Fruit fly (Drosophila melanogaster) whole organism, embryonic: ENCODE data around the gene gro.

Source experiments
- Atf3 ChIP-seq: fragments of 200-800 bp; sonication (Bioruptor generic); optimal IDR thresholded peaks from 3 replicates; lab custom pipeline; 2016; ENCODE audit warnings: missing biosample characterization, missing genetic modification characterization
- Bgb ChIP-seq: fragments of 200-800 bp; sonication (Bioruptor generic); IDR thresholded peaks from 2 replicates; pipeline ENCODE4 v1.3.6; 2022; ENCODE audit warnings: missing biosample characterization, missing genetic modification characterization; ENCODE audit not compliant: partially characterized antibody
- CG10979 ChIP-seq: fragments of 200-800 bp; sonication (Bioruptor generic); optimal IDR thresholded peaks from 2 replicates; lab custom pipeline; 2018; ENCODE audit warnings: missing biosample characterization, mild to moderate bottlenecking, missing genetic modification characterization, moderate library complexity
- CG12104 ChIP-seq: fragments of 200-800 bp; sonication (Bioruptor generic); optimal IDR thresholded peaks from 3 replicates; lab custom pipeline; 2016; ENCODE audit warnings: missing biosample characterization, missing genetic modification characterization
- CG12219 ChIP-seq: fragments of 200-800 bp; sonication (Bioruptor generic); optimal IDR thresholded peaks from 3 replicates; lab custom pipeline; 2018; ENCODE audit warnings: missing biosample characterization, mild to moderate bottlenecking, missing genetic modification characterization
- CG15601 ChIP-seq: fragments of 200-800 bp; sonication (Bioruptor generic); optimal IDR thresholded peaks from 3 replicates; lab custom pipeline; 2019; ENCODE audit warnings: missing biosample characterization, mild to moderate bottlenecking, missing genetic modification characterization, moderate library complexity
- CG16779 ChIP-seq: fragments of 200-800 bp; sonication (Bioruptor generic); IDR thresholded peaks from 2 replicates; pipeline ENCODE4 v1.3.6; 2022; ENCODE audit warnings: missing biosample characterization, missing genetic modification characterization
- CG18764 ChIP-seq: fragments of 200-800 bp; sonication (Bioruptor generic); optimal IDR thresholded peaks from 3 replicates; lab custom pipeline; 2016; ENCODE audit warnings: missing biosample characterization, missing genetic modification characterization
- CG2712 ChIP-seq: fragments of 200-800 bp; optimal IDR thresholded peaks from 3 replicates; lab custom pipeline; 2019; ENCODE audit warnings: missing biosample characterization, mild to moderate bottlenecking, missing genetic modification characterization, moderate library complexity
- CG2875 ChIP-seq: fragments of 200-800 bp; sonication (Bioruptor generic); optimal IDR thresholded peaks from 2 replicates; lab custom pipeline; 2017; ENCODE audit warnings: missing biosample characterization, mild to moderate bottlenecking, missing genetic modification characterization, missing genetic modification reagents
- CG30020 ChIP-seq: fragments of 200-800 bp; optimal IDR thresholded peaks from 2 replicates; lab custom pipeline; 2019; ENCODE audit warnings: missing biosample characterization, mild to moderate bottlenecking, missing genetic modification characterization, moderate library complexity
- CG3065 ChIP-seq: fragments of 200-800 bp; sonication (Bioruptor generic); optimal IDR thresholded peaks from 2 replicates; lab custom pipeline; 2016; ENCODE audit warnings: missing biosample characterization, missing genetic modification characterization
- CG31224 ChIP-seq: fragments of 200-800 bp; sonication (Bioruptor generic); IDR thresholded peaks from 2 replicates; pipeline ENCODE4 v1.3.6; 2022; ENCODE audit warnings: missing biosample characterization, missing genetic modification characterization
- CG6175 ChIP-seq: fragments of 200-800 bp; sonication (Bioruptor generic); IDR thresholded peaks from 3 replicates; pipeline ENCODE4 v1.3.6; 2022; ENCODE audit warnings: missing biosample characterization, missing genetic modification characterization
- CG7556 ChIP-seq: fragments of 200-800 bp; sonication (Bioruptor generic); optimal IDR thresholded peaks from 2 replicates; lab custom pipeline; 2017; ENCODE audit warnings: missing biosample characterization, mild to moderate bottlenecking, missing genetic modification characterization
- CG7745 ChIP-seq: fragments of 200-800 bp; sonication (Bioruptor generic); optimal IDR thresholded peaks from 2 replicates; lab custom pipeline; 2018; ENCODE audit warnings: missing biosample characterization, mild to moderate bottlenecking, missing genetic modification characterization, moderate library complexity
- CG7839 ChIP-seq: fragments of 200-800 bp; sonication (Bioruptor generic); optimal IDR thresholded peaks from 3 replicates; lab custom pipeline; 2018; ENCODE audit warnings: missing biosample characterization, mild to moderate bottlenecking, missing genetic modification characterization, moderate library complexity
- CG7963 ChIP-seq: fragments of 200-800 bp; sonication (Bioruptor generic); IDR thresholded peaks from 3 replicates; pipeline ENCODE4 v1.3.6; 2022; ENCODE audit warnings: missing biosample characterization, missing genetic modification characterization; ENCODE audit not compliant: partially characterized antibody
- CG9609 ChIP-seq: fragments of 200-800 bp; sonication (Bioruptor generic); optimal IDR thresholded peaks from 3 replicates; lab custom pipeline; 2016; ENCODE audit warnings: missing biosample characterization, missing genetic modification characterization
- Chrac-16 ChIP-seq: fragments of 200-800 bp; sonication (Bioruptor generic); optimal IDR thresholded peaks from 3 replicates; lab custom pipeline; 2016; ENCODE audit warnings: missing biosample characterization, missing genetic modification characterization
- E2f1 ChIP-seq: fragments of 200-800 bp; sonication (Bioruptor generic); IDR thresholded peaks from 2 replicates; pipeline ENCODE4 v1.3.6; 2022; ENCODE audit warnings: missing biosample characterization, missing genetic modification characterization
- Ets97D ChIP-seq: fragments of 200-800 bp; sonication (Bioruptor generic); optimal IDR thresholded peaks from 3 replicates; lab custom pipeline; 2016; ENCODE audit warnings: missing biosample characterization, missing genetic modification characterization
- HLH3B ChIP-seq: fragments of 200-800 bp; sonication (Bioruptor generic); IDR thresholded peaks from 2 replicates; pipeline ENCODE4 v1.3.6; 2022; ENCODE audit warnings: missing biosample characterization, missing genetic modification characterization
- HmgZ ChIP-seq: fragments of 200-800 bp; sonication (Bioruptor generic); optimal IDR thresholded peaks from 2 replicates; lab custom pipeline; 2018; ENCODE audit warnings: missing biosample characterization, mild to moderate bottlenecking, missing genetic modification characterization
- Optix ChIP-seq: fragments of 200-800 bp; sonication (Bioruptor generic); IDR thresholded peaks from 3 replicates; pipeline ENCODE4 v1.3.6; 2022; ENCODE audit warnings: missing biosample characterization, missing genetic modification characterization
- Sin3A ChIP-seq: fragments of >200 bp; optimal IDR thresholded peaks from 2 replicates; lab custom pipeline; 2018
- ab ChIP-seq: fragments of 200-800 bp; sonication (Bioruptor generic); optimal IDR thresholded peaks from 2 replicates; lab custom pipeline; 2016; ENCODE audit warnings: missing biosample characterization, missing genetic modification characterization
- ac ChIP-seq: fragments of 200-800 bp; sonication (Bioruptor generic); optimal IDR thresholded peaks from 3 replicates; lab custom pipeline; 2017; ENCODE audit warnings: missing biosample characterization, mild to moderate bottlenecking, missing genetic modification characterization
- cg ChIP-seq: fragments of 200-800 bp; sonication (Bioruptor generic); optimal IDR thresholded peaks from 3 replicates; lab custom pipeline; 2019; ENCODE audit warnings: missing biosample characterization, mild to moderate bottlenecking, missing genetic modification characterization, moderate library complexity
- dpn ChIP-seq, 2 experiments: fragments of 200-800 bp; sonication (Bioruptor generic); optimal IDR thresholded peaks; 3 replicates each; lab custom pipeline; 2016; ENCODE audit warnings: missing biosample characterization in 2 of 2, missing genetic modification characterization in 2 of 2
- fd102C ChIP-seq: fragments of 200-800 bp; sonication (Bioruptor generic); optimal IDR thresholded peaks from 2 replicates; lab custom pipeline; 2018; ENCODE audit warnings: missing biosample characterization, mild to moderate bottlenecking, missing genetic modification characterization, moderate library complexity
- fu2 ChIP-seq: fragments of 200-800 bp; sonication (Bioruptor generic); optimal IDR thresholded peaks from 2 replicates; lab custom pipeline; 2016; ENCODE audit warnings: missing biosample characterization, missing genetic modification characterization
- gro ChIP-seq: fragments of 200-800 bp; sonication (Bioruptor generic); optimal IDR thresholded peaks from 2 replicates; lab custom pipeline; 2016; ENCODE audit warnings: missing biosample characterization, missing genetic modification characterization
- inv ChIP-seq: fragments of 200-800 bp; sonication (Bioruptor generic); IDR thresholded peaks from 2 replicates; pipeline ENCODE4 v1.3.6; 2022; ENCODE audit warnings: missing biosample characterization, missing genetic modification characterization; ENCODE audit not compliant: partially characterized antibody
- kah ChIP-seq: fragments of 200-800 bp; sonication (Bioruptor generic); optimal IDR thresholded peaks from 2 replicates; lab custom pipeline; 2018; ENCODE audit warnings: missing biosample characterization, mild to moderate bottlenecking, missing genetic modification characterization
- ken ChIP-seq: fragments of 200-800 bp; sonication (Bioruptor generic); IDR thresholded peaks from 3 replicates; pipeline ENCODE4 v1.3.6; 2022; ENCODE audit warnings: missing biosample characterization, missing genetic modification characterization
- kni ChIP-seq: fragments of 200-800 bp; sonication (Bioruptor generic); optimal IDR thresholded peaks from 3 replicates; lab custom pipeline; 2017; ENCODE audit warnings: mild to moderate bottlenecking, missing biosample characterization, missing genetic modification reagents, missing genetic modification characterization
- lov ChIP-seq, 2 experiments: fragments of 200-800 bp in 1 of 2; fragments of >200 bp in 1 of 2; sonication (Bioruptor generic) in 1 of 2; IDR thresholded peaks in 1 of 2; optimal IDR thresholded peaks in 1 of 2; 2 replicates in 1 of 2; 3 replicates in 1 of 2; pipeline versions ENCODE4 v1.3.6 to Lab custom; 2017 to 2022; ENCODE audit warnings: missing biosample characterization in 1 of 2, missing genetic modification characterization in 1 of 2
- nerfin-2 ChIP-seq: fragments of 200-800 bp; sonication (Bioruptor generic); IDR thresholded peaks from 2 replicates; pipeline ENCODE4 v1.3.6; 2022; ENCODE audit warnings: missing biosample characterization, missing genetic modification characterization; ENCODE audit not compliant: partially characterized antibody
- otp ChIP-seq: fragments of 200-800 bp; sonication (Bioruptor generic); IDR thresholded peaks from 3 replicates; pipeline ENCODE4, ENCODE4 v1.3.6; 2022; ENCODE audit warnings: missing biosample characterization, missing genetic modification characterization
- prd ChIP-seq, 3 experiments: fragments of >200 bp in 2 of 3; fragments of 200-800 bp in 1 of 3; sonication (Bioruptor generic) in 1 of 3; optimal IDR thresholded peaks in 2 of 3; IDR thresholded peaks in 1 of 3; 2 replicates in 2 of 3; 3 replicates in 1 of 3; pipeline versions ENCODE4 v1.3.6 to Lab custom; 2017 to 2022; ENCODE audit warnings: missing biosample characterization in 1 of 3, missing genetic modification characterization in 1 of 3
- pros ChIP-seq: fragments of 200-800 bp; sonication (Bioruptor generic); optimal IDR thresholded peaks from 3 replicates; lab custom pipeline; 2019; ENCODE audit warnings: missing biosample characterization, mild to moderate bottlenecking, missing genetic modification characterization, moderate library complexity
- sd ChIP-seq: fragments of 200-800 bp; sonication (Bioruptor generic); optimal IDR thresholded peaks from 3 replicates; lab custom pipeline; 2018; ENCODE audit warnings: missing biosample characterization, mild to moderate bottlenecking, missing genetic modification characterization, moderate library complexity
- slbo ChIP-seq: fragments of 200-800 bp; sonication (Bioruptor generic); IDR thresholded peaks from 2 replicates; pipeline ENCODE4 v1.3.6; 2022; ENCODE audit warnings: missing biosample characterization, missing genetic modification characterization
- sob ChIP-seq: fragments of 200-800 bp; sonication (Bioruptor generic); IDR thresholded peaks from 2 replicates; pipeline ENCODE4 v1.3.6; 2022; ENCODE audit warnings: missing biosample characterization, missing genetic modification characterization
- stwl ChIP-seq: fragments of 200-800 bp; sonication (Bioruptor generic); optimal IDR thresholded peaks from 3 replicates; lab custom pipeline; 2018; ENCODE audit warnings: missing biosample characterization, mild to moderate bottlenecking, missing genetic modification characterization, moderate library complexity
- twi ChIP-seq: fragments of 200-800 bp; optimal IDR thresholded peaks from 2 replicates; lab custom pipeline; 2019; ENCODE audit warnings: missing biosample characterization, mild to moderate bottlenecking, missing genetic modification characterization, moderate library complexity
- wor ChIP-seq: fragments of 200-800 bp; sonication (Bioruptor generic); IDR thresholded peaks from 2 replicates; pipeline ENCODE4 v1.3.6; 2022; ENCODE audit warnings: missing biosample characterization, missing genetic modification characterization

Gene gro

DNA sequence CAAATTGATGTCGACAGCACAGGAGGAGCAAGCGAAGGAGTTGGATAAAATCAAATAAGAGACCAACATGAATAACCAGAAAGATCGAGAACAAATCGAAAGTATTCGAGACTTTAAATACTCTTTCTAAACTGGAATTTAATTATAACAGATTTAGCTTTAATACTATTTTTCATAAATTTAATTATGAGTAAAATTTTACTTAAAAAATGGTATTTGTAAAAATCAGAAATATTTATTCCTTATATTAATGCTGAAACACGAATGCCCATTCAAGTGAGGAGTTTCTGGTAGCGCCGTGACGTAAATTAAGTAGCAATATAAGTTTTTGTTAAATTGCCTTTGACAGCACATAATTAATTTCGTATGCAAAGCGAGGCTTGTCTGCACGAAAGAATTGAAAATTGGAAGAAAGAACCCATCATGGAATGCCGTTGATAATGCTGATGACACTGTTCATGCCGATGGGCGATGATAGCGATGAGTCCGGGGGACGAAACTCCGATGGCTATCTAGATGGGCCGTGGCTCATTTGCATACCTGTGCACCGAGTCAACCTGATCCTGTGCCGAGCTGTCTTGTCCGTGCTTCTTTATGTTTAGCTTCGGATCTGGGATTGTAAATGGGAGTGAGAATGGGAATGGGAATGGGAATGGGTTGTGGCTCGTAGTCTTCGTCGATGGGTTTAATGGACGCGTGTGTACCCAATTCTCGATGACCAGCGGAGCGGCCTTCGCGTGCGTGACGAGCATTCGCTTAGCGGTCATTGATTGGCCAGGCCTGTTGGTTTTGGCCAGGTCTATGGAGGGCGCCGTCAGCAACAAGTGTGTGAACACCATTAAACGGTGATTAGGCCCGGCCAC is 28.5 kb upstream of the gro start (continued):
- TF ChIP-seq gro (GFP tag; lab: Kevin White, UChicago): no peak
- peak; percentile 54 for TF ChIP-seq pros
- TF ChIP-seq Chrac-16 (GFP tag; lab: Kevin White, UChicago): no peak
- no peak for TF ChIP-seq cg (GFP tag; lab: Kevin White, UChicago)
- TF ChIP-seq twi (tag; lab: Kevin White, UChicago): peak; percentile 57
- 0 out of 3 replicates have a peak, but pooled peaks have one; percentile 16 for TF ChIP-seq otp (GFP tag; lab: Robert Waterston, UW)
- TF ChIP-seq wor (GFP tag; lab: Robert Waterston, UW): no peak
- no peak for TF ChIP-seq HmgZ (tag; lab: Kevin White, UChicago)
- no peak for TF ChIP-seq CG12219 (GFP tag; lab: Kevin White, UChicago)
- no peak for TF ChIP-seq Optix (GFP tag; lab: Robert Waterston, UW)
- TF ChIP-seq sob: 0 out of 2 replicates have a peak, but pooled peaks have one; percentile 13
- peak in 1 of 2 experiments; percentile 2 for TF ChIP-seq dpn (GFP tag; optimal IDR thresholded peaks at IDR 0.05; lab: Kevin White, UChicago)
- no peak for TF ChIP-seq stwl (tag; lab: Kevin White, UChicago)
- TF ChIP-seq CG30020 (tag; lab: Kevin White, UChicago): peak; percentile 24
- TF ChIP-seq CG12104: peak; percentile 26
- TF ChIP-seq CG15601: peak; percentile 86
- peak; percentile 75 for TF ChIP-seq kah (GFP tag; lab: Kevin White, UChicago)
- TF ChIP-seq nerfin-2 (GFP tag; lab: Robert Waterston, UW): no peak
- TF ChIP-seq Atf3 (GFP tag; lab: Kevin White, UChicago): no peak
- TF ChIP-seq CG7745 (tag; lab: Kevin White, UChicago): peak; percentile 47
- peak; percentile 98 for TF ChIP-seq kni (GFP tag; lab: Kevin White, UChicago)
- TF ChIP-seq lov (optimal IDR thresholded peaks at IDR 0.05; lab: Kevin White, UChicago): no peak
- 0 out of 3 replicates have a peak, but pooled peaks have one; percentile 17 for TF ChIP-seq lov (GFP tag; IDR thresholded peaks at IDR 0.05; lab: Robert Waterston, UW)
- TF ChIP-seq fd102C: no peak
- no peak for TF ChIP-seq CG16779 (GFP tag; lab: Robert Waterston, UW)
- no peak for TF ChIP-seq CG31224 (GFP tag; lab: Robert Waterston, UW)
- 0 out of 2 replicates have a peak, but pooled peaks have one; percentile 10 for TF ChIP-seq E2f1 (GFP tag; lab: Robert Waterston, UW)
- TF ChIP-seq Ets97D (GFP tag; lab: Kevin White, UChicago): no peak
- TF ChIP-seq CG2712: peak; percentile 86
- no peak for TF ChIP-seq Bgb
- no peak for TF ChIP-seq slbo
- no peak for TF ChIP-seq CG18764 (GFP tag; lab: Kevin White, UChicago)
- TF ChIP-seq CG10979 (tag; lab: Kevin White, UChicago): peak; percentile 84
- no peak for TF ChIP-seq CG7963 (GFP tag; lab: Robert Waterston, UW)
- no peak for TF ChIP-seq ken (GFP tag; lab: Robert Waterston, UW)
- TF ChIP-seq fu2 (GFP tag; lab: Kevin White, UChicago): no peak
- TF ChIP-seq CG6175 (GFP tag; lab: Robert Waterston, UW): 0 out of 3 replicates have a peak, but pooled peaks have one; percentile 44
- TF ChIP-seq Sin3A (lab: Kevin White, UChicago): no peak
- TF ChIP-seq CG7839 (tag; lab: Kevin White, UChicago): peak; percentile 67
- no peak for TF ChIP-seq CG3065 (GFP tag; lab: Kevin White, UChicago)
- peak; percentile 53 for TF ChIP-seq sd
- TF ChIP-seq CG7556 (GFP tag; lab: Kevin White, UChicago): peak; percentile 32
- no peak for TF ChIP-seq CG2875
- no peak for TF ChIP-seq HLH3B (GFP tag; lab: Robert Waterston, UW)
- no peak for TF ChIP-seq inv (GFP tag; lab: Robert Waterston, UW)
- no peak for TF ChIP-seq ab (GFP tag; lab: Kevin White, UChicago)
- no peak for TF ChIP-seq prd (optimal IDR thresholded peaks at IDR 0.05; lab: Kevin White, UChicago)
- peak; percentile 33; the same call in 2 of the 3 replicates for TF ChIP-seq prd (GFP tag; IDR thresholded peaks at IDR 0.05; lab: Robert Waterston, UW)
- no peak for TF ChIP-seq CG9609 (GFP tag; lab: Kevin White, UChicago)
- no peak for TF ChIP-seq ac
